Worm (Caenorhabditis elegans) whole organism, L2 larva: Measurements from ENCODE around the gene nhr-50.

Experiments used
- Y55F3AM.14 ChIP-seq: fragments of 200-800 bp; sonication (Bioruptor generic); optimal IDR thresholded peaks from 2 replicates; lab custom pipeline; 2018; ENCODE audit warnings: mild to moderate bottlenecking, missing genetic modification characterization, missing compliant biosample characterization
- aly-2 ChIP-seq: fragments of 150-350 bp; optimal IDR thresholded peaks from 2 replicates; lab custom pipeline; 2014; ENCODE audit warnings: missing biosample characterization, missing genetic modification characterization
- fos-1 ChIP-seq: fragments of 150-350 bp; optimal IDR thresholded peaks from 2 replicates; lab custom pipeline; 2014; ENCODE audit warnings: missing biosample characterization, missing genetic modification characterization
- mbf-1 ChIP-seq: sonication (generic microtip); optimal IDR thresholded peaks from 2 replicates; lab custom pipeline; 2017; ENCODE audit warnings: missing biosample characterization, missing genetic modification characterization
- nhr-23 ChIP-seq: fragments of 150-350 bp; optimal IDR thresholded peaks from 2 replicates; lab custom pipeline; 2014; ENCODE audit warnings: missing biosample characterization, missing genetic modification reagents, missing genetic modification characterization
- nhr-237 ChIP-seq: fragments of 150-350 bp; optimal IDR thresholded peaks from 2 replicates; lab custom pipeline; 2014; ENCODE audit warnings: missing biosample characterization, missing genetic modification characterization
- sem-4 ChIP-seq: fragments of 150-350 bp; optimal IDR thresholded peaks from 2 replicates; lab custom pipeline; 2014; ENCODE audit warnings: missing biosample characterization, missing genetic modification reagents, missing genetic modification characterization
- skn-1 ChIP-seq: sonication (generic microtip); optimal IDR thresholded peaks from 2 replicates; lab custom pipeline; 2017; ENCODE audit warnings: missing biosample characterization, missing genetic modification characterization

DNA sequence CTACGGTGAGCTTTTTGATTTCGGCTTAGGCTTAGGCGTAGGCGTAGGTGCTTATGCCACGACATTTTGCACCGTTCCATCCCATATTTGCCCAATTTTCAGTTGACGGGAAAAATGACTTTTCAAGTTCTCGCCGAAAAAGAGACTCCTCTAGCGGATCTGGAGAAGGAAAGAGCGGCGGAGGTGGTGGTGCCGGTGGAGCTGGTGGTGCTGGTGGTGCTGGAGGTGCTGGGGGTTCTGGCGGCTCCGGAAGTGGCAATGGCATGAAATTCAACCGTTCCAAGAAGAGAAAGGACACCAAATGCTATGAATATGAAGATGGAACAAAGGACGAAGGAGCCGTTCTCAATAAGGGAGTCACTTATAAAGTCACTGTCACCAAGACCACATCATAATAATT lies 46.6 kb upstream of the nhr-50 start:
- no peak for TF ChIP-seq nhr-237 (tag; lab: Kevin White, UChicago)
- TF ChIP-seq fos-1 (tag; lab: Kevin White, UChicago), result no peak
- no peak for TF ChIP-seq Y55F3AM.14 (GFP tag; lab: Kevin White, UChicago)
- TF ChIP-seq sem-4 (tag; lab: Kevin White, UChicago), result no peak
- no peak for TF ChIP-seq aly-2 (tag; lab: Kevin White, UChicago)
- no peak for TF ChIP-seq skn-1 (tag; lab: Kevin White, UChicago)
- no peak for TF ChIP-seq mbf-1
- TF ChIP-seq nhr-23 (tag; lab: Kevin White, UChicago), result no peak
